Worm (Caenorhabditis elegans) whole organism, mixed stage, embryonic: ENCODE measurements around the gene hpl-1.

ENCODE experiments used
- bed-3 ChIP-seq: fragments of 200-800 bp; sonication (Bioruptor generic); optimal IDR thresholded peaks from 3 replicates; lab custom pipeline; 2018; ENCODE audit warnings: mild to moderate bottlenecking, missing genetic modification characterization, moderate library complexity, missing compliant biosample characterization
- blmp-1 ChIP-seq: fragments of 150-350 bp; optimal IDR thresholded peaks from 2 replicates; lab custom pipeline; 2014; ENCODE audit warnings: missing biosample characterization, missing genetic modification characterization
- ceh-39 ChIP-seq: fragments of 150-350 bp; optimal IDR thresholded peaks from 2 replicates; lab custom pipeline; 2014; ENCODE audit warnings: missing biosample characterization, missing genetic modification characterization
- ceh-43 ChIP-seq: fragments of 200-800 bp; sonication (Bioruptor generic); optimal IDR thresholded peaks from 2 replicates; lab custom pipeline; 2018; ENCODE audit warnings: mild to moderate bottlenecking, missing genetic modification characterization, moderate library complexity, missing compliant biosample characterization
- ceh-83 ChIP-seq: fragments of 200-800 bp; sonication (Bioruptor generic); optimal IDR thresholded peaks from 2 replicates; lab custom pipeline; 2018; ENCODE audit warnings: mild to moderate bottlenecking, missing genetic modification characterization, missing compliant biosample characterization
- ces-1 ChIP-seq: fragments of 150-350 bp; optimal IDR thresholded peaks from 2 replicates; lab custom pipeline; 2014; ENCODE audit warnings: missing biosample characterization, missing genetic modification reagents, missing genetic modification characterization
- elt-1 ChIP-seq: sonication (generic microtip); optimal IDR thresholded peaks from 2 replicates; lab custom pipeline; 2017; ENCODE audit warnings: missing genetic modification characterization, mild to moderate bottlenecking, missing compliant biosample characterization, antibody characterized with exemption, moderate library complexity, borderline replicate concordance; ENCODE audit not compliant: insufficient read depth
- flh-1 ChIP-seq: fragments of 200-800 bp; sonication (Bioruptor generic); optimal IDR thresholded peaks from 2 replicates; lab custom pipeline; 2018; ENCODE audit warnings: mild to moderate bottlenecking, missing genetic modification characterization, moderate library complexity, missing compliant biosample characterization
- hlh-1 ChIP-seq: fragments of 150-350 bp; optimal IDR thresholded peaks from 2 replicates; lab custom pipeline; 2014; ENCODE audit warnings: missing biosample characterization, missing genetic modification reagents, missing genetic modification characterization
- lin-13 ChIP-seq: fragments of 150-350 bp; optimal IDR thresholded peaks from 2 replicates; lab custom pipeline; 2014; ENCODE audit warnings: missing biosample characterization, missing genetic modification characterization
- lin-32 ChIP-seq: fragments of 200-800 bp; sonication (Bioruptor generic); optimal IDR thresholded peaks from 2 replicates; lab custom pipeline; 2018; ENCODE audit warnings: mild to moderate bottlenecking, missing genetic modification characterization, missing compliant biosample characterization
- lsy-2 ChIP-seq: fragments of 150-350 bp; optimal IDR thresholded peaks from 2 replicates; lab custom pipeline; 2014; ENCODE audit warnings: missing biosample characterization, missing genetic modification characterization
- mab-5 ChIP-seq: fragments of 150-350 bp; optimal IDR thresholded peaks from 2 replicates; lab custom pipeline; 2014; ENCODE audit warnings: missing biosample characterization, missing genetic modification characterization
- mls-2 ChIP-seq: sonication (generic microtip); optimal IDR thresholded peaks from 2 replicates; lab custom pipeline; 2016; ENCODE audit warnings: mild to moderate bottlenecking, missing genetic modification characterization, moderate library complexity, missing compliant biosample characterization
- nhr-12 ChIP-seq: fragments of 150-350 bp; optimal IDR thresholded peaks from 2 replicates; lab custom pipeline; 2014; ENCODE audit warnings: missing biosample characterization, missing genetic modification characterization
- nhr-28 ChIP-seq: fragments of 150-350 bp; optimal IDR thresholded peaks from 2 replicates; lab custom pipeline; 2014; ENCODE audit warnings: missing biosample characterization, missing genetic modification characterization
- nhr-76 ChIP-seq: sonication (generic microtip); optimal IDR thresholded peaks from 2 replicates; lab custom pipeline; 2017; ENCODE audit warnings: missing biosample characterization, missing genetic modification characterization
- pha-4 ChIP-seq: fragments of 150-350 bp; optimal IDR thresholded peaks from 2 replicates; lab custom pipeline; 2018; ENCODE audit warnings: missing biosample characterization, missing genetic modification reagents, missing genetic modification characterization
- sem-2 ChIP-seq: fragments of 200-800 bp; sonication (Bioruptor generic); optimal IDR thresholded peaks from 2 replicates; lab custom pipeline; 2018; ENCODE audit warnings: mild to moderate bottlenecking, missing genetic modification characterization, missing compliant biosample characterization
- snpc-4 ChIP-seq: fragments of 150-350 bp; optimal IDR thresholded peaks from 2 replicates; lab custom pipeline; 2014; ENCODE audit warnings: missing biosample characterization, missing genetic modification characterization
- sptf-1 ChIP-seq: sonication (generic microtip); optimal IDR thresholded peaks from 2 replicates; lab custom pipeline; 2017; ENCODE audit warnings: mild to moderate bottlenecking, missing genetic modification characterization, moderate library complexity, missing compliant biosample characterization
- tbx-8 ChIP-seq: fragments of 200-800 bp; sonication (Bioruptor generic); optimal IDR thresholded peaks from 2 replicates; lab custom pipeline; 2018; ENCODE audit warnings: mild to moderate bottlenecking, missing genetic modification characterization, moderate library complexity, missing compliant biosample characterization
- unc-120 ChIP-seq: sonication (generic microtip); optimal IDR thresholded peaks from 2 replicates; lab custom pipeline; 2017; ENCODE audit warnings: missing genetic modification characterization, missing compliant biosample characterization; ENCODE audit not compliant: poor library complexity, severe bottlenecking
- unc-39 ChIP-seq: fragments of 150-350 bp; optimal IDR thresholded peaks from 2 replicates; lab custom pipeline; 2014; ENCODE audit warnings: missing biosample characterization, missing genetic modification characterization
- zip-8 ChIP-seq: fragments of 150-350 bp; optimal IDR thresholded peaks from 2 replicates; lab custom pipeline; 2014; ENCODE audit warnings: missing biosample characterization, missing genetic modification characterization
- ztf-11 ChIP-seq: fragments of 150-350 bp; optimal IDR thresholded peaks from 2 replicates; lab custom pipeline; 2014; ENCODE audit warnings: missing biosample characterization, missing genetic modification characterization

hpl-1 gene

ce11 chrX:13227778-13228177, 17.4 kb upstream of the hpl-1 start:
- TF ChIP-seq zip-8 (tag; lab: Kevin White, UChicago): peak; percentile 99
- no peak for TF ChIP-seq pha-4 (tag; lab: Kevin White, UChicago)
- no peak for TF ChIP-seq flh-1 (GFP tag; lab: Kevin White, UChicago)

DNA sequence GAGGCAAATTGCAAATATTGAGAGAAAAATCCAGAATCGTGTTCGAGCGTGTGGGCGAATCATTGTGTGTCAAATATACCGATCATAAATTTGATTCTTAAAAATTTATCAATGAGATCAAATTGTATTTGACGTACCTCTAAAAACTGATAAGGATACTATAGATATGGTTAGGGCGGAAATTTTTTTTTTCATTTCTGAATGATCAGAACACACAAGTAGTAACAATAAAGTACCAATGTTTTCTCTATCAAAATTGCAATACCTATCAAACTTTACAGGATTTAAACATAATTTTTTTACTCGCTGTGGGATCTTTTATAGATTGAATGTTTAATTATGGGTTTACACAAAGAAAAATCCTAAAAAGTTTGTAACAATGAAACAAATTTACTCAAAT, 12.9 kb upstream of the hpl-1 start, which contains the start of gene bgnt-1.5:
Gene bgnt-1.5 (minus strand): TSS at position 101 of the 400 bp plus-strand sequence.
- TF ChIP-seq snpc-4 (tag; lab: Kevin White, UChicago) (no peak), ceh-39 (tag; lab: Kevin White, UChicago) (no peak), hlh-1 (tag; lab: Kevin White, UChicago) (no peak), lin-32 (GFP tag; lab: Kevin White, UChicago) (no peak), flh-1 (GFP tag; lab: Kevin White, UChicago) (no peak)
- TF ChIP-seq, all 35 proteins: peak for 0

DNA sequence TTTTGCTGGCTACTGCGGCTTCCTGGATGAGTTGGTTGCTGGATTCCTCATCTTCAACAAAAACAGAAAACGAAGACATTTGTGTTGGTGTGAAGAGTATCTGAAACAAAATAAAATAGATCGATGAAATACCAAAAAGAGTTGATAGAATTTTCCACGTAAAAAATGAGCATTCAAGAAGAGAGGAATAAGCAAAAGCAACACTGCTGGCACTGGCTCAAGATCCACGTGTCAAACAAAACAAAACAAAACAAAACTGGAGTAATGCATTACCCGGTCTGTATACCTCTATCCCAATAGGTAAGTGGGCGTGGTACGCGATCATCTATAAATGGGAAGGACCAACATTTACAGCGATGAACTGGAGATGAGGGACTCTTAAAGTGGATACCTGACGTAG, 10.3 kb upstream of the hpl-1 start, which contains the start of gene K08H2.2:
Gene K08H2.2 (minus strand): TSS at position 101 of the 400 bp plus-strand sequence.
- TF ChIP-seq hlh-1 (tag; lab: Kevin White, UChicago) (no peak), elt-1 (tag; lab: Kevin White, UChicago) (no peak), bed-3 (GFP tag; lab: Kevin White, UChicago) (no peak), snpc-4 (tag; lab: Kevin White, UChicago) (no peak), sem-2 (GFP tag; lab: Kevin White, UChicago) (no peak), lin-32 (GFP tag; lab: Kevin White, UChicago) (no peak), nhr-28 (tag; lab: Kevin White, UChicago) (no peak), ceh-83 (GFP tag; lab: Kevin White, UChicago) (no peak), lsy-2 (tag; lab: Kevin White, UChicago) (no peak), lin-13 (tag; lab: Kevin White, UChicago) (no peak), flh-1 (GFP tag; lab: Kevin White, UChicago) (no peak), ztf-11 (tag; lab: Kevin White, UChicago) (no peak), ces-1 (GFP tag; lab: Kevin White, UChicago) (no peak), mab-5 (tag; lab: Kevin White, UChicago) (no peak), unc-120 (tag; lab: Kevin White, UChicago) (no peak), nhr-76 (no peak), tbx-8 (GFP tag; lab: Kevin White, UChicago) (no peak)

DNA sequence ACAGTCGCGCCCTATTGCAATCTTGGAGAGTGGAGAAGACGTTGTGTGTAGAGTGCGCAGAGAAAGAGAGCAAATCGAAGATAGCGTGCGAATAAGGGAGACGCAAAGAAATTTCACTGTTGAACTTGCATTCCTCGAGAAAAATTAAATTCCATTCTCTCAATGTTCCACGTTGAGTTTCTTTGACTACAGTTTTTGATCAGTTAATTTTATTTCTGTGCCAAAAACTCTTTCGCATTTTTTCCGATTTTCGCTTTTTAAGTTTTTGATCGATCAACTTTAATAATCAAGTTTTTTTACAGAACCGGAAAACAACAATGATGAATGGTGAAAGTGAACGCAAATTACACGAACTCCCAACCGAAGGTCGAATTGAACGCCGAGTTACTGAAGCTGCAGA, 8.1 kb upstream of the hpl-1 start, which contains the start of gene K08H2.3:
Gene K08H2.3 (plus strand): TSS at position 301 of the 400 bp plus-strand sequence.
- TF ChIP-seq nhr-12 (tag; lab: Kevin White, UChicago) (no peak), elt-1 (tag; lab: Kevin White, UChicago) (no peak), unc-39 (tag; lab: Kevin White, UChicago) (no peak), sptf-1 (no peak), snpc-4 (tag; lab: Kevin White, UChicago) (no peak)
- TF ChIP-seq, all 35 proteins: peak for 0

- TF ChIP-seq hlh-1 (tag; lab: Kevin White, UChicago) (peak; percentile 33), zip-8 (tag; lab: Kevin White, UChicago) (no peak), nhr-28 (tag; lab: Kevin White, UChicago) (no peak), ceh-39 (tag; lab: Kevin White, UChicago) (peak; percentile 21), snpc-4 (tag; lab: Kevin White, UChicago) (no peak)
Observed at ce11 chrX:13238197-13238596, 7.0 kb upstream of the hpl-1 start, which contains the start of gene K08H2.4. TSS of gene K08H2.4 (plus strand) at chrX:13238497.

DNA sequence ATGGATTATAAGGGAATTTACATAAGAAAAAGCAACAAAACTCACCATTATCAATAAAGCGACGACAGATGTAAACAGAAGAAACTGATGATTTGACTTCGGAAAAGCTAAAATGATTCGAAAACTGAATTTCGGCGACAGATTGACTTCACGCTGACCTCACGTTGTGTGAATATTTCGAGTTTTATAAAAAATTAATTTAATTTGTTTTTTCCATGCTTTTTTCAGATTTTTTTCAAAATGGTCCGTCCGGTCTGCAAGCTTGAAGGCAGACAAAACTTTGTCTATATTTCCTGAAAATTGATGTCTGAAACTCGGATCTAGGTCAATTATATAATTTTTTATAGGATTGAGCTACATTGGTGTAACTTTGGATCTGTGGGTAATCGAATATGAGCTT, 3.0 kb upstream of the hpl-1 start, which contains the start of gene K08H2.5:
Gene K08H2.5 (minus strand): TSS at position 101 of the 400 bp plus-strand sequence.
- TF ChIP-seq lin-32 (GFP tag; lab: Kevin White, UChicago) (no peak), unc-120 (tag; lab: Kevin White, UChicago) (no peak), ceh-43 (GFP tag; lab: Kevin White, UChicago) (no peak), pha-4 (tag; lab: Kevin White, UChicago) (no peak), mls-2 (tag; lab: Kevin White, UChicago) (no peak), blmp-1 (tag; lab: Kevin White, UChicago) (no peak), mab-5 (tag; lab: Kevin White, UChicago) (no peak), snpc-4 (tag; lab: Kevin White, UChicago) (no peak), nhr-28 (tag; lab: Kevin White, UChicago) (no peak), nhr-12 (tag; lab: Kevin White, UChicago) (no peak), bed-3 (GFP tag; lab: Kevin White, UChicago) (no peak), ceh-39 (tag; lab: Kevin White, UChicago) (no peak), ceh-83 (GFP tag; lab: Kevin White, UChicago) (no peak)
